Worm (Caenorhabditis elegans) whole organism, L3 larva: ENCODE results near the gene srh-276.
A peak's percentile ranks its signal among the peaks of the same experiment; 100 is the strongest.

Experiments
- R02D3.7 ChIP-seq: fragments of 150-350 bp; optimal IDR thresholded peaks from 2 replicates; lab custom pipeline; 2014; ENCODE audit warnings: missing biosample characterization, missing genetic modification characterization
- ZK546.5 ChIP-seq: sonication (generic microtip); optimal IDR thresholded peaks from 2 replicates; lab custom pipeline; 2017; ENCODE audit warnings: missing biosample characterization, missing genetic modification characterization
- aly-2 ChIP-seq: fragments of 150-350 bp; optimal IDR thresholded peaks from 2 replicates; lab custom pipeline; 2014; ENCODE audit warnings: missing biosample characterization, missing genetic modification characterization
- ama-1 ChIP-seq: fragments of 150-350 bp; optimal IDR thresholded peaks from 2 replicates; lab custom pipeline; 2018
- ceh-16 ChIP-seq: sonication (generic microtip); optimal IDR thresholded peaks from 2 replicates; lab custom pipeline; 2017; ENCODE audit warnings: missing biosample characterization, missing genetic modification characterization
- ceh-28 ChIP-seq: fragments of 150-350 bp; optimal IDR thresholded peaks from 2 replicates; lab custom pipeline; 2014; ENCODE audit warnings: missing biosample characterization, missing genetic modification reagents, missing genetic modification characterization
- ceh-82 ChIP-seq: fragments of 150-350 bp; optimal IDR thresholded peaks from 2 replicates; lab custom pipeline; 2014; ENCODE audit warnings: missing biosample characterization, missing genetic modification characterization
- ceh-9 ChIP-seq: sonication (generic microtip); optimal IDR thresholded peaks from 2 replicates; lab custom pipeline; 2018; ENCODE audit warnings: missing biosample characterization, missing genetic modification characterization
- daf-12 ChIP-seq: fragments of 150-350 bp; optimal IDR thresholded peaks from 2 replicates; lab custom pipeline; 2014; ENCODE audit warnings: missing biosample characterization, missing genetic modification reagents, missing genetic modification characterization
- egl-27 ChIP-seq: sonication (generic microtip); optimal IDR thresholded peaks from 4 replicates; lab custom pipeline; 2017; ENCODE audit warnings: missing biosample characterization, missing genetic modification reagents, missing genetic modification characterization
- elt-1 ChIP-seq: fragments of 150-350 bp; optimal IDR thresholded peaks from 2 replicates; lab custom pipeline; 2014; ENCODE audit warnings: missing biosample characterization, missing genetic modification characterization
- elt-2 ChIP-seq: sonication (generic microtip); optimal IDR thresholded peaks from 2 replicates; lab custom pipeline; 2016; ENCODE audit warnings: missing genetic modification reagents, mild to moderate bottlenecking, missing genetic modification characterization, missing compliant biosample characterization
- elt-3 ChIP-seq, 3 experiments: fragments of 150-350 bp in 1 of 3; sonication (generic microtip) in 2 of 3; optimal IDR thresholded peaks; 2 replicates in 2 of 3; 4 replicates in 1 of 3; lab custom pipeline; 2014 to 2017; ENCODE audit warnings: missing biosample characterization in 3 of 3, missing genetic modification characterization in 3 of 3
- eor-1 ChIP-seq, 2 experiments: fragments of 150-350 bp; optimal IDR thresholded peaks; 2 replicates each; lab custom pipeline; 2014 to 2018; ENCODE audit warnings: missing biosample characterization in 2 of 2, missing genetic modification characterization in 2 of 2
- fkh-2 ChIP-seq: fragments of 150-350 bp; optimal IDR thresholded peaks from 2 replicates; lab custom pipeline; 2014; ENCODE audit warnings: missing biosample characterization, missing genetic modification reagents, missing genetic modification characterization
- fos-1 ChIP-seq: fragments of 150-350 bp; optimal IDR thresholded peaks from 2 replicates; lab custom pipeline; 2014; ENCODE audit warnings: missing biosample characterization, missing genetic modification characterization
- hmg-11 ChIP-seq: sonication (generic microtip); optimal IDR thresholded peaks from 2 replicates; lab custom pipeline; 2016; ENCODE audit warnings: missing genetic modification characterization, missing compliant biosample characterization
- jun-1 ChIP-seq: fragments of 150-350 bp; optimal IDR thresholded peaks from 2 replicates; lab custom pipeline; 2014; ENCODE audit warnings: missing biosample characterization, missing genetic modification reagents, missing genetic modification characterization
- lin-15B ChIP-seq: fragments of 150-350 bp; optimal IDR thresholded peaks from 2 replicates; lab custom pipeline; 2014; ENCODE audit warnings: missing biosample characterization, missing genetic modification characterization
- lin-39 ChIP-seq: fragments of 150-350 bp; optimal IDR thresholded peaks from 2 replicates; lab custom pipeline; 2018; ENCODE audit warnings: missing biosample characterization, missing genetic modification reagents, missing genetic modification characterization
- lsy-12 ChIP-seq: sonication (generic microtip); optimal IDR thresholded peaks from 2 replicates; lab custom pipeline; 2016; ENCODE audit warnings: mild to moderate bottlenecking, missing genetic modification characterization, missing compliant biosample characterization
- mdl-1 ChIP-seq: fragments of 150-350 bp; optimal IDR thresholded peaks from 2 replicates; lab custom pipeline; 2014; ENCODE audit warnings: missing biosample characterization, missing genetic modification characterization
- mml-1 ChIP-seq: fragments of 150-350 bp; sonication (generic microtip); optimal IDR thresholded peaks from 3 replicates; lab custom pipeline; 2014; ENCODE audit warnings: missing biosample characterization, missing genetic modification characterization
- nfya-1 ChIP-seq: sonication (generic microtip); optimal IDR thresholded peaks from 2 replicates; lab custom pipeline; 2017; ENCODE audit warnings: missing genetic modification characterization, mild to moderate bottlenecking, missing compliant biosample characterization, antibody characterized with exemption, moderate library complexity; ENCODE audit not compliant: insufficient read depth
- nhr-11 ChIP-seq: fragments of 150-350 bp; optimal IDR thresholded peaks from 2 replicates; lab custom pipeline; 2014; ENCODE audit warnings: missing biosample characterization, missing genetic modification characterization
- nhr-12 ChIP-seq: fragments of 150-350 bp; optimal IDR thresholded peaks from 2 replicates; lab custom pipeline; 2014; ENCODE audit warnings: missing biosample characterization, missing genetic modification characterization
- nhr-237 ChIP-seq: fragments of 150-350 bp; optimal IDR thresholded peaks from 2 replicates; lab custom pipeline; 2014; ENCODE audit warnings: missing biosample characterization, missing genetic modification characterization
- nhr-25 ChIP-seq: sonication (generic microtip); optimal IDR thresholded peaks from 2 replicates; lab custom pipeline; 2017; ENCODE audit warnings: missing biosample characterization, missing genetic modification characterization
- nhr-28 ChIP-seq: fragments of 150-350 bp; optimal IDR thresholded peaks from 2 replicates; lab custom pipeline; 2014; ENCODE audit warnings: missing biosample characterization, missing genetic modification characterization
- nhr-43 ChIP-seq: sonication (generic microtip); optimal IDR thresholded peaks from 2 replicates; lab custom pipeline; 2016; ENCODE audit warnings: mild to moderate bottlenecking, missing genetic modification characterization, missing compliant biosample characterization; ENCODE audit not compliant: poor library complexity, severe bottlenecking
- nhr-67 ChIP-seq: fragments of 150-350 bp; optimal IDR thresholded peaks from 2 replicates; lab custom pipeline; 2014; ENCODE audit warnings: missing biosample characterization, missing genetic modification characterization
- nhr-77 ChIP-seq: fragments of 150-350 bp; optimal IDR thresholded peaks from 2 replicates; lab custom pipeline; 2014; ENCODE audit warnings: missing biosample characterization, missing genetic modification characterization
- pha-4 ChIP-seq: fragments of 150-350 bp; optimal IDR thresholded peaks from 2 replicates; lab custom pipeline; 2014; ENCODE audit warnings: missing biosample characterization, missing genetic modification reagents, missing genetic modification characterization
- pqm-1 ChIP-seq: fragments of 150-350 bp; optimal IDR thresholded peaks from 2 replicates; lab custom pipeline; 2017; ENCODE audit warnings: missing biosample characterization, missing genetic modification characterization, inconsistent platforms
- sea-2 ChIP-seq: fragments of 150-350 bp; sonication (generic microtip); optimal IDR thresholded peaks from 4 replicates; lab custom pipeline; 2014; ENCODE audit warnings: missing biosample characterization, missing genetic modification reagents, missing genetic modification characterization
- skn-1 ChIP-seq: fragments of 150-350 bp; optimal IDR thresholded peaks from 2 replicates; lab custom pipeline; 2014; ENCODE audit warnings: missing biosample characterization, missing genetic modification characterization
- snpc-4 ChIP-seq: fragments of 150-350 bp; optimal IDR thresholded peaks from 2 replicates; lab custom pipeline; 2014; ENCODE audit warnings: missing biosample characterization, missing genetic modification characterization
- tbx-2 ChIP-seq: sonication (generic microtip); optimal IDR thresholded peaks from 2 replicates; lab custom pipeline; 2016; ENCODE audit warnings: mild to moderate bottlenecking, missing genetic modification characterization, missing compliant biosample characterization
- unc-39 ChIP-seq: sonication (generic microtip); optimal IDR thresholded peaks from 4 replicates; lab custom pipeline; 2017; ENCODE audit warnings: missing biosample characterization, missing genetic modification characterization
- unc-62 ChIP-seq: fragments of 150-350 bp; sonication (generic microtip); optimal IDR thresholded peaks from 4 replicates; lab custom pipeline; 2014; ENCODE audit warnings: missing biosample characterization, missing genetic modification reagents, missing genetic modification characterization
- zag-1 ChIP-seq: fragments of 150-350 bp; optimal IDR thresholded peaks from 2 replicates; lab custom pipeline; 2014; ENCODE audit warnings: missing biosample characterization, missing genetic modification characterization
- ztf-11 ChIP-seq: fragments of 150-350 bp; optimal IDR thresholded peaks from 2 replicates; lab custom pipeline; 2014; ENCODE audit warnings: missing biosample characterization, missing genetic modification characterization
- ztf-4 ChIP-seq: fragments of 150-350 bp; optimal IDR thresholded peaks from 2 replicates; lab custom pipeline; 2014; ENCODE audit warnings: missing biosample characterization, missing genetic modification characterization

Gene srh-276

DNA sequence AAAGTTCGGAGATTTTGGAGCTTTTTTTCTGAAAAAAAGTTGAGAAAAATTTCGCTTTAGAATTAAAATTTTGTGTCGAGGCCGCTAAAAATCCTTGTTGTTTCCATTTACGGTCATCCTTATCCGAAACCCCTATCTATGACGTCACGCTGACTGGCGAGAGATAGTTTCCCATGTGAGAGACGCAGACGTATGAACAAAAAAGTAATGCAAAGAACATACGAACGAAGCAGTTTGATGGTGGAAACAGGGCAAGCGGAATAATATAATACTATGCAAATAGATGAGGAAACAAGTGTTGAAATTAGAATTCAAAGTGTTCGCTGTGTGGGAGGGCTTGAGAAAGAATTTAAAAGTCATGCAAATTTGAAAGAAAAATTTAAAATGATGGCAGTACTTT lies 30.1 kb upstream of the srh-276 start:
- TF ChIP-seq nhr-67 (tag; lab: Kevin White, UChicago) (no peak), unc-62 (GFP tag; lab: Kevin White, UChicago) (no peak), ama-1 (no peak), nhr-28 (tag; lab: Kevin White, UChicago) (no peak), egl-27 (tag; lab: Kevin White, UChicago) (no peak), R02D3.7 (tag; lab: Kevin White, UChicago) (no peak), ztf-4 (tag; lab: Kevin White, UChicago) (no peak), nhr-77 (tag; lab: Kevin White, UChicago) (no peak), elt-2 (tag; lab: Kevin White, UChicago) (peak; percentile 31), pqm-1 (peak; percentile 19), mdl-1 (tag; lab: Kevin White, UChicago) (no peak), ceh-9 (tag; lab: Kevin White, UChicago) (no peak), ceh-82 (no peak), nhr-43 (tag; lab: Kevin White, UChicago) (no peak), nfya-1 (no peak), ceh-28 (tag; lab: Kevin White, UChicago) (no peak), elt-1 (no peak), tbx-2 (tag; lab: Kevin White, UChicago) (no peak)
- TF ChIP-seq, all 47 proteins: peak for 2

DNA sequence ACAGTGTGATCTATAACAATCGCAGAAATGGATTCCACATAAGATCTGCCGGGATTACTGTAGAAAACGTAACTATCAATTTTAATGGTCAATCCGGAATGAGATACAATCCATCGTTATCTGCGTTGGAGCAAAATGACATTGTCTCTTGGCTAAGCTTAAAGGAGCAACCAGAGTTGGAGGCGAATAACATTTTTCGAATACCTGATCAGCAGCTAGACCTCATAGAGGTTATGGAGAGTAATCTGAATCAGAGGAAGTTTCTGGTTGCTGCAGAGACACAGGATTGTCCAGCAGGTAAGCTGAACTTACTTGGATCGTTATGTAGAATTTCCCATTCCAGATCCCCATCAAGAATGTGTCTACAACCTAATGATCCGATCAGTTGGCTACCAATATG lies 25.6 kb upstream of the srh-276 start:
- no peak for TF ChIP-seq jun-1 (tag; lab: Kevin White, UChicago)
- no peak for TF ChIP-seq ceh-16 (tag; lab: Kevin White, UChicago)
- TF ChIP-seq elt-2 (tag; lab: Kevin White, UChicago): no peak
- TF ChIP-seq ceh-28 (tag; lab: Kevin White, UChicago): no peak
- TF ChIP-seq nhr-11: no peak
- no peak for TF ChIP-seq egl-27 (tag; lab: Kevin White, UChicago)
- TF ChIP-seq lin-39 (tag; lab: Kevin White, UChicago): no peak
- no peak for TF ChIP-seq hmg-11 (tag; lab: Kevin White, UChicago)
- no peak for TF ChIP-seq ceh-9 (tag; lab: Kevin White, UChicago)
- no peak for TF ChIP-seq lsy-12
- no peak for TF ChIP-seq nhr-28 (tag; lab: Kevin White, UChicago)
- no peak for TF ChIP-seq unc-39 (tag; lab: Kevin White, UChicago)
- TF ChIP-seq elt-1: no peak
- no peak for TF ChIP-seq R02D3.7 (tag; lab: Kevin White, UChicago)
- no peak for TF ChIP-seq unc-62 (GFP tag; lab: Kevin White, UChicago)
- no peak for TF ChIP-seq nhr-25 (tag; lab: Kevin White, UChicago)
- TF ChIP-seq nhr-67 (tag; lab: Kevin White, UChicago): no peak
- no peak for TF ChIP-seq daf-12 (tag; lab: Kevin White, UChicago)
- no peak for TF ChIP-seq nfya-1
- TF ChIP-seq mml-1 (tag; lab: Kevin White, UChicago): no peak

DNA sequence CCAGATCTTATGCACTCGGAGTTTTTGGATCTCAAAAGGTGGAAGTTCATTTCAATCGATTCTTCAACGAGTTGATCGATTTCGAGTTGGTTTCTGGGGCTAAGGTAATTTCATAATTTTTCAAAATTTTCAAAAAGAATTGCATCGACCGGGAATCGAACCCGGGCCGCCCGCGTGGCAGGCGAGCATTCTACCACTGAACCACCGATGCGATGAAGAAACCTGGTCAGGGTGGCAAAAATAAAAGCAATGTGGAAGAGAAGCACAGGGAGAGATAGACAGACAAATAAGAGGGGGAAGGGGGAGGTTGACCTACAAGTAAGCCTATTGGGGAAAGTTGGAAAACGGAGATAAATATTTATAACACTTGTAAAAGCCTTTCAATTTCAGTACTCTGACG lies 24.1 kb upstream of the srh-276 start:
- peak; percentile 2 for TF ChIP-seq ceh-16 (tag; lab: Kevin White, UChicago)
- TF ChIP-seq pqm-1: peak; percentile 34
- peak; percentile 8 for TF ChIP-seq lin-39 (tag; lab: Kevin White, UChicago)
- TF ChIP-seq elt-2 (tag; lab: Kevin White, UChicago): peak; percentile 52
- TF ChIP-seq R02D3.7 (tag; lab: Kevin White, UChicago): no peak

DNA sequence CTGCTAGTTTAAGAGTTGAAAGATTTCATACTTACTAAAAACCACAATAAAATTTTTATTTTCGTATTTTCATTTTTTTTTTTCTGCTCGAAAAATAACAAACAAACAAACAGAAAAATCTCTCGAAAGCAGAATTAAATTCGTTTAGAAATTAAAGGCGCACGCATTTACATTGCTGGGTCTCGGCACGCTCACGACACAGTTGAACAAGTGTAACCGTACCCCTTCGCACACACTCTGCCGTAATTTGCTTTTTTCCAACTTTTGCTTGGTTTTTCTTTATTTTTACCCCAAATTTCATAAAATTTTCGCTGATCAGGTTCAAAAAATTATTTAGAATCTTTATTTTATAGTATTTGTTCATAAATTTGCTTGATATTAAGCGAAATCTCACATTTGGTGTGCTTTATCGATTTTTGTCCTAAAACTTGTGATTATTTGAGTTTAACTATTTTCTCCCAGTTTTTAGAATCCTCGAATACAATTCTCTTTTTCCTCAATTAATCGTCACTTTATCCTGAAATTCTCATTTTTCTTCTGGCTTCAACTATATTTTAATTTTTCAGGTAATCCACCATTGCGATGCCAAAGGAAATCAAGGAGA lies 17.5 kb upstream of the srh-276 start, which contains the start of gene rpl-38:
Gene rpl-38 (plus strand): TSS at position 554 of the 604 bp plus-strand sequence.
- TF ChIP-seq ceh-9 (tag; lab: Kevin White, UChicago) (no peak), ceh-82 (no peak), mml-1 (tag; lab: Kevin White, UChicago) (no peak), lin-15B (tag; lab: Kevin White, UChicago) (peak; percentile 82), fos-1 (tag; lab: Kevin White, UChicago) (no peak), sea-2 (GFP tag; lab: Kevin White, UChicago) (no peak), nhr-25 (tag; lab: Kevin White, UChicago) (peak; percentile 69), skn-1 (peak; percentile 75), mdl-1 (tag; lab: Kevin White, UChicago) (no peak), nhr-11 (no peak), ztf-11 (no peak), tbx-2 (tag; lab: Kevin White, UChicago) (peak; percentile 30), fkh-2 (tag; lab: Kevin White, UChicago) (no peak), elt-3 (tag; optimal IDR thresholded peaks at IDR 0.05; lab: Kevin White, UChicago) (no peak), snpc-4 (peak; percentile 81), ZK546.5 (no peak), ztf-4 (tag; lab: Kevin White, UChicago) (no peak), elt-2 (tag; lab: Kevin White, UChicago) (peak; percentile 59), nhr-43 (tag; lab: Kevin White, UChicago) (peak; percentile 41), pha-4 (peak; percentile 95), eor-1 (tag; optimal IDR thresholded peaks at IDR 0.05; lab: Kevin White, UChicago) (no peak), egl-27 (tag; lab: Kevin White, UChicago) (peak; percentile 27), nhr-12 (no peak), unc-39 (tag; lab: Kevin White, UChicago) (no peak), elt-1 (no peak), zag-1 (tag; lab: Kevin White, UChicago) (no peak), jun-1 (tag; lab: Kevin White, UChicago) (peak; percentile 44), unc-62 (GFP tag; lab: Kevin White, UChicago) (no peak), R02D3.7 (tag; lab: Kevin White, UChicago) (peak; percentile 72), ceh-28 (tag; lab: Kevin White, UChicago) (peak; percentile 48), aly-2 (tag; lab: Kevin White, UChicago) (no peak), nhr-237 (no peak), daf-12 (tag; lab: Kevin White, UChicago) (no peak)
